Fruit fly (Drosophila melanogaster): ENCODE data around the gene chm.

chm gene

DNA sequence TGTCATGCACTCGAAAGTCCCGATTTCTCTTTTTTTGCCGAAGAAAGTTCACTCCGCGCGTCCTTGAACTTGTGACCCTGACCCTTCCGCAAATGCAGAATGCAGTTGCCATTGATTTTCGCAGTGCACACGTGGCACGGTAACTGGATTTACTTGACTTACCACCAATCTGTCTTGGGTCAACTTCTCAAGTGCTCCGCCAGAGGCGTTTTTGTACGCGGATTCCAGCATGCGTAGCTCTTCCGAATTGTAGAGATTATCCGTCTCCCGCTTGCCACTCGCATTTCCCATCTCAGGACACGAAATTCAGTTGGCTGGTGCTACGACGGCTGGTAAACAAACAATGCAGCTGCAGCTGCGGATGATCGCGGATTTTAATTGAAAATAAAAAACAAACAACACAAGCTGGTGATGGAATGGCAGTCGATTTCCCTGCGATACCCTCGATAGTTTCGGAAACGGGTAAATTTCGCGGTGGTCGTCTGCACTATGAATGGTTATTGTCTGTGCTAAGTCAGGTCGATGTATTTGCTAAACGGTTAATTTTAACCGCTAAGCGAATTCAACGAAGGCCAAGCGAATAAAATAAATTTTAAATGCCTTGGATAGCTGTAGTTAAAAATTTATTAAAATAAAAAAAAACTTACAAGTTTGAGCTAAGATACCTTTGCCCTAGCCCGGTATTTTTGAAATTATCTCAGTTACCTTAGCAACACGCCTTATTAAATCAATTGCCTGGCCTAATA lies 24.2 kb upstream of the chm start, which contains the start of the genes CG5149 and gudu (continued):
- peak; percentile 35 for TF ChIP-seq Sox14 (GFP tag; optimal IDR thresholded peaks at IDR 0.05)
- no peak for TF ChIP-seq Lpt (GFP tag; optimal IDR thresholded peaks at IDR 0.05)
- TF ChIP-seq dac (GFP tag; optimal IDR thresholded peaks at IDR 0.05): no peak
- no peak for TF ChIP-seq CG31627 (GFP tag; optimal IDR thresholded peaks at IDR 0.05)
- TF ChIP-seq ss (GFP tag; optimal IDR thresholded peaks at IDR 0.05): no peak
- TF ChIP-seq Hr4 (GFP tag; optimal IDR thresholded peaks at IDR 0.05): no peak
- no peak for TF ChIP-seq Hr38 (GFP tag; optimal IDR thresholded peaks at IDR 0.05)
- TF ChIP-seq salr (GFP tag; optimal IDR thresholded peaks at IDR 0.05): no peak
- TF ChIP-seq achi (GFP tag; optimal IDR thresholded peaks at IDR 0.05): no peak
- TF ChIP-seq cyc (GFP tag; optimal IDR thresholded peaks at IDR 0.05): no peak
- no peak for TF ChIP-seq Smox (GFP tag; optimal IDR thresholded peaks at IDR 0.05)
- TF ChIP-seq Gug (GFP tag; IDR thresholded peaks at IDR 0.05): no peak
- TF ChIP-seq CG11294 (GFP tag; IDR thresholded peaks at IDR 0.05): no peak
- TF ChIP-seq Sox15 (GFP tag; optimal IDR thresholded peaks at IDR 0.05): no peak
- TF ChIP-seq spab (GFP tag; optimal IDR thresholded peaks at IDR 0.05): no peak
- TF ChIP-seq Sox102F (GFP tag; optimal IDR thresholded peaks at IDR 0.05): no peak
- TF ChIP-seq CG10669 (GFP tag; optimal IDR thresholded peaks at IDR 0.05): no peak
- no peak for TF ChIP-seq CG6808 (GFP tag; optimal IDR thresholded peaks at IDR 0.05)
- TF ChIP-seq Ets21C (GFP tag; optimal IDR thresholded peaks at IDR 0.05): no peak
- no peak for TF ChIP-seq Eip78C (GFP tag)
- TF ChIP-seq Eip93F (GFP tag; optimal IDR thresholded peaks at IDR 0.05): no peak
- TF ChIP-seq dsx (GFP tag; optimal IDR thresholded peaks at IDR 0.05; ENCODE audit: poor library complexity, severe bottlenecking): no peak
- peak; percentile 10 for TF ChIP-seq CG3032 (tag; optimal IDR thresholded peaks at IDR 0.05)
- TF ChIP-seq CG8119 (GFP tag; IDR thresholded peaks at IDR 0.05): 0 out of 3 replicates have a peak, but pooled peaks have one; percentile 49

DNA sequence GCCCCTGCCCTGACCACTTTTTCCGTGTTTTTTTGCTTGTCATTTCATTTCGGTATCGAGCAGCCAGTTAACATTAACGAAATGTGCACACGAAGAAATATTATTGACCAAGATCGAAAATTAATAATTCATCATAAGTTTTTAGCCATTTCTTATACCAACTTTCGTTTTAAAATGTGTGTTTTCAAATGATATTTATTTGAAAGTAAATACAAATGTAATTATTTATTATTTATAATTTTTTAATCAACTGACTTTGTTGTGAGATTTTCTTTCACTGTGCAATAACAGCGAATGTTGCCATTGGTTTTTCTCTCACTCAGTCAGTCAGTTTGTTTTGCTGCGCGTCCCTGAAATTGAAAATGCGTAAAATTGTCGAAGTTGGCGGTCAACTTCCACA lies 16.4 kb upstream of the chm start:
- TF ChIP-seq Sox14 (GFP tag; optimal IDR thresholded peaks at IDR 0.05): no peak
- peak; percentile 45 for TF ChIP-seq acj6 (GFP tag; optimal IDR thresholded peaks at IDR 0.05)
- TF ChIP-seq salr (GFP tag; optimal IDR thresholded peaks at IDR 0.05): no peak
- no peak for TF ChIP-seq Hr39 (GFP tag; optimal IDR thresholded peaks at IDR 0.05)
- TF ChIP-seq CG31627 (GFP tag; optimal IDR thresholded peaks at IDR 0.05): peak; percentile 13
- TF ChIP-seq CG10631 (GFP tag; optimal IDR thresholded peaks at IDR 0.05): no peak
- TF ChIP-seq Eip93F (GFP tag; optimal IDR thresholded peaks at IDR 0.05): no peak
- TF ChIP-seq CG1621 (tag; optimal IDR thresholded peaks at IDR 0.05): no peak
- TF ChIP-seq CG7368 (GFP tag; optimal IDR thresholded peaks at IDR 0.05): peak; percentile 14
- no peak for TF ChIP-seq Ets21C (GFP tag; optimal IDR thresholded peaks at IDR 0.05)
- TF ChIP-seq CG8119 (GFP tag; IDR thresholded peaks at IDR 0.05): peak; percentile 54; the same call in 2 of the 3 replicates
- peak; percentile 54 for TF ChIP-seq CG34406 (GFP tag; optimal IDR thresholded peaks at IDR 0.05)
- no peak for TF ChIP-seq CG16779 (tag; optimal IDR thresholded peaks at IDR 0.05)
- TF ChIP-seq CG11294 (GFP tag; IDR thresholded peaks at IDR 0.05): no peak
- TF ChIP-seq Hr38 (GFP tag; optimal IDR thresholded peaks at IDR 0.05): no peak
- peak; percentile 20 for TF ChIP-seq Sox102F (GFP tag; optimal IDR thresholded peaks at IDR 0.05)
- peak; percentile 42 for TF ChIP-seq Hr4 (GFP tag; optimal IDR thresholded peaks at IDR 0.05)
- no peak for TF ChIP-seq Blimp-1 (GFP tag; optimal IDR thresholded peaks at IDR 0.05)
- TF ChIP-seq esn (GFP tag; optimal IDR thresholded peaks at IDR 0.05): peak; percentile 38
- no peak for TF ChIP-seq CG6854 (GFP tag; optimal IDR thresholded peaks at IDR 0.05)
- TF ChIP-seq CG3032 (tag; optimal IDR thresholded peaks at IDR 0.05): peak; percentile 36
- TF ChIP-seq pdm3 (GFP tag; optimal IDR thresholded peaks at IDR 0.05): peak; percentile 21
- TF ChIP-seq vri (GFP tag; optimal IDR thresholded peaks at IDR 0.05): no peak
- TF ChIP-seq Gug (GFP tag; IDR thresholded peaks at IDR 0.05): no peak
- peak; percentile 45 for TF ChIP-seq OdsH (GFP tag; optimal IDR thresholded peaks at IDR 0.05)
- TF ChIP-seq ss (GFP tag; optimal IDR thresholded peaks at IDR 0.05): peak in 1 of 2 experiments; percentile 6
- TF ChIP-seq cyc (GFP tag; optimal IDR thresholded peaks at IDR 0.05): peak; percentile 26
- TF ChIP-seq CG6276 (GFP tag; optimal IDR thresholded peaks at IDR 0.05): no peak
- peak; percentile 6 for TF ChIP-seq topi (GFP tag; optimal IDR thresholded peaks at IDR 0.05)
- TF ChIP-seq Sox15 (GFP tag; optimal IDR thresholded peaks at IDR 0.05): no peak
- TF ChIP-seq CG9139 (GFP tag; optimal IDR thresholded peaks at IDR 0.05): no peak
- no peak for TF ChIP-seq CG11902 (GFP tag; optimal IDR thresholded peaks at IDR 0.05)
- TF ChIP-seq eg (GFP tag; IDR thresholded peaks at IDR 0.05): peak; percentile 22; the same call in 1 of the 3 replicates
- TF ChIP-seq Smox (GFP tag; optimal IDR thresholded peaks at IDR 0.05): peak; percentile 13
- peak; percentile 66 for TF ChIP-seq CG15336 (GFP tag; IDR thresholded peaks at IDR 0.05)
- peak; percentile 52 for TF ChIP-seq CG32006 (GFP tag; optimal IDR thresholded peaks at IDR 0.05)
- peak; percentile 20 for TF ChIP-seq Met (GFP tag; optimal IDR thresholded peaks at IDR 0.05)
- peak; percentile 84 for TF ChIP-seq Eip78C (GFP tag)
- no peak for TF ChIP-seq CG6163 (GFP tag; IDR thresholded peaks at IDR 0.05)
